Fruit fly (Drosophila melanogaster) whole organism: ENCODE data around the gene pinta.

Experiments
- CG8478 ChIP-seq: fragments of >200 bp; optimal IDR thresholded peaks from 2 replicates; lab custom pipeline; 2018; ENCODE audit warnings: inconsistent platforms
- Dll ChIP-seq: fragments of >200 bp; optimal IDR thresholded peaks from 2 replicates; lab custom pipeline; 2017
- EcR ChIP-seq, 2 experiments: fragments of >200 bp; optimal IDR thresholded peaks; 2 replicates each; lab custom pipeline; 2017; ENCODE audit warnings: missing biosample characterization in 2 of 2, missing genetic modification characterization in 2 of 2, missing genetic modification reagents in 2 of 2
- pan ChIP-seq: fragments of >200 bp; optimal IDR thresholded peaks from 2 replicates; lab custom pipeline; 2017
- psq ChIP-seq: fragments of >200 bp; optimal IDR thresholded peaks from 2 replicates; lab custom pipeline; 2017
- usp ChIP-seq: fragments of >200 bp; optimal IDR thresholded peaks from 2 replicates; lab custom pipeline; 2017; ENCODE audit warnings: missing biosample characterization, missing genetic modification characterization, mixed read lengths

The pinta gene

DNA sequence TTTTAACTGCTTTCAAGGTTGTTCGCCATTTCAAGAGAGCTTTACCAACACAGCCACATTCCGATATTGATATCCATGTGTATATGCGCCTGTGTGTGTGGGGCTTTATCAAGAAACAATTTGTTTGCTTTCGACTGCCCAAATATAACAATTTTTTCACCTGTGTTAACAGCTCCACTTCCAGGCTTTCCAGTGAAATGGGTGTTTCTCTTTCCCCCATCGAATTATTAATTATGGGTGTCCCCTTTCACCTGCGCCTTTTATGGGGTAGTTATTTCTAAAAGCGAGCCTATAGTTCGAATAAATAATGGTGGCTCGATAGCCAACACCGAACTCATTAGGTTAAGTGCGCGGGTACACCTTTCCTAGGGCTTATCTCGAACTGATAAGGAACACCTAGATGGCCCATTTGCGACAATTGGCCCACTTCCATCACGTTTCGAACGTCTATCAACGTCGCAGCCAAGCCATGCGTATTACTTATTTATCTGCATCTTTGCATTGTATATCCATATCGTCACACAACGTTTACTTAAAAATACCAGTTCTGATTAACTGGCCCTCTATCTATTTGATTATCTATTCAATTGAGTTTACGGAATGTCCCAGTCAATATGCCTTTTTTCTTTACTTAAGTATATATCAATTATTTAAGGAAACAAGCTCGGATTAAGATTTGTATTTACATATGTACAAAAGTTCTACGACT, 12.7 kb downstream of the pinta start:
- TF ChIP-seq psq (lab: Kevin White, UChicago) (no peak), usp (GFP tag; lab: Kevin White, UChicago) (no peak), Dll (lab: Kevin White, UChicago) (no peak), pan (lab: Kevin White, UChicago) (no peak), EcR (GFP tag; optimal IDR thresholded peaks at IDR 0.05; lab: Kevin White, UChicago) (no peak), CG8478 (lab: Kevin White, UChicago) (no peak)

DNA sequence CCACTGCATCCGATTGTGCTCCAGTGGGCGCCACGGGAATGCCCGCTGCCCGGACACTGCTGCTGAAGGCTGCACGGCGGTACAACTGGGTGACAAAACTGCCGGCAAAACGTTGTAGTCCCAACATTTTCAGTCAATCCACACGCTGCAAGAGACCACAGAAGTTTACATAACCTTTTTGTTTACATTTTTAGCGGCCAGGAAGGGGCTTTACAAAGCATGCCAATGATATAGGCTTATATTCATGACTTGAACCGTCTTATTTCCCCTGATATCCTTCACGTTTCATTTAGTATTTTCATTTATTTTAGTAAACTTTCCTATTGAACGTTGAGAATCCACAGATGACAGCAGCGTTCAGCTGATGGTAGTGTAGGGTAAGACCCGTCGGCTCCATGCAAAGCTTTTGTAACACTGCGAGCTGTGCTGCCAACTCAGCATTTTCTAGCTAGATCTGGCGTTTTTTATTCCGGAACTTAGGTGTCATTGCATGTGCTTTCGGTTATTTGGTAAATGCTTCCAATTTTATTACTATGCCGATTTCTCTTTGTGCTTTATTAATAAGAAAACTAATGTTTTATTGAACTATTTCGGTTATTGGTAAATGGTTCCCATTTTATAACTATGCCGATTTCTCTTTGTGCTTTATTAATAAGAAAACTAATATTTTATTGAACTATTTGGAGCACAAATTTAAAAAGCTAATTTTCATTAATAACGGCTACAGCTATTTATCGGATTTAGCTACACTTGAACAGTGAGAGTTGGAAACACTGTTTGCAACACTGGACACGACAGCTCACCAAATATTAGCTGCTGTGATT, 14.0 kb downstream of the pinta start, which contains the start of the genes CG13850 and lqfR:
CG13850 (minus strand) TSS at position 379 of the 824 bp plus-strand sequence.
lqfR (plus strand) TSS at position 765 of the 824 bp plus-strand sequence.
- TF ChIP-seq psq (lab: Kevin White, UChicago) (no peak), pan (lab: Kevin White, UChicago) (no peak), CG8478 (lab: Kevin White, UChicago) (no peak), EcR (GFP tag; optimal IDR thresholded peaks at IDR 0.05; lab: Kevin White, UChicago) (no peak), Dll (lab: Kevin White, UChicago) (no peak), usp (GFP tag; lab: Kevin White, UChicago) (no peak)

DNA sequence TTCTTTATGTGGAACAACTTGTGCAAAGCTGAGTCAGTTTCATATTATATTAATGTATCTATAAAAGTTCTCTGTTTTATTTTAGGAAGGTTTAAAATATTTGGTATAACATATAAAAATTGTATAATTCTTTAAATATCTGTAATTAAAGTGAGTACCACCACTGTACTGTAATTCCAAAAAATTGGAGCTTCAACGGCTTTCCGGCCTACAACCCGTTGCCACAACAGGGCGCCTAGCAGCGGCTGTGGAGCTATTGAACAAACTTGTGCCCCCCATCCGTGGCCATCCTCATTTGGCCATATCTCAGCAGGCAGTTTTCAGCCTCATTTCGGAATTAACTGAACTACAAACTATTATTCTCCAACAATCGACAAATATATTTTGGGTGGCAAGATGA, 19.1 kb downstream of the pinta start, which contains the start of gene CG13855:
CG13855 (plus strand) TSS at position 301 of the 400 bp plus-strand sequence.
- no peak for TF ChIP-seq pan (lab: Kevin White, UChicago)
- no peak for TF ChIP-seq CG8478 (lab: Kevin White, UChicago)
- no peak for TF ChIP-seq psq (lab: Kevin White, UChicago)
- no peak for TF ChIP-seq EcR (GFP tag; optimal IDR thresholded peaks at IDR 0.05; lab: Kevin White, UChicago)
- TF ChIP-seq Dll (lab: Kevin White, UChicago): no peak
- TF ChIP-seq usp (GFP tag; lab: Kevin White, UChicago): no peak

DNA sequence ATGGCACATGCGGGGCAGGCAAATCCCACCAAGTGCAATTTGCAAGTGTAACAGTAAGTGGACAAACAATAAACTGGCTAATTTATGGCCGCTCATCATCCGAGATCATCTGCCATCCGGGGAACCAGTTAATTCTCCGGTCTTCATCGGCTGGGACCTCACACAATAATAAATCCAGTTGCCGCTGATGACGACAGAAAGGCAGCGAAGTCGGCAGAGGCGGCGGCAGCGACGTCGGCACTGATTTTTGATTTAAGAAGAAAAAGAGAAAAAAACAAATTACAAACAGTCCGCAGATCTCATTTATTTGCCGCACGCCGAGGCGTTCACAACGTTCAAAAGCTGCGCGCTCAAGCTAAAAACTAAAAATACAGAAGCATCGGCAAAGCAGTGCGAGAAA, 22.4 kb downstream of the pinta start, which contains the start of gene CG13856:
CG13856 (plus strand) TSS at position 301 of the 400 bp plus-strand sequence.
- TF ChIP-seq pan (lab: Kevin White, UChicago) (no peak), EcR (GFP tag; optimal IDR thresholded peaks at IDR 0.05; lab: Kevin White, UChicago) (no peak), usp (GFP tag; lab: Kevin White, UChicago) (no peak), Dll (lab: Kevin White, UChicago) (no peak), CG8478 (lab: Kevin White, UChicago) (no peak), psq (lab: Kevin White, UChicago) (no peak)

DNA sequence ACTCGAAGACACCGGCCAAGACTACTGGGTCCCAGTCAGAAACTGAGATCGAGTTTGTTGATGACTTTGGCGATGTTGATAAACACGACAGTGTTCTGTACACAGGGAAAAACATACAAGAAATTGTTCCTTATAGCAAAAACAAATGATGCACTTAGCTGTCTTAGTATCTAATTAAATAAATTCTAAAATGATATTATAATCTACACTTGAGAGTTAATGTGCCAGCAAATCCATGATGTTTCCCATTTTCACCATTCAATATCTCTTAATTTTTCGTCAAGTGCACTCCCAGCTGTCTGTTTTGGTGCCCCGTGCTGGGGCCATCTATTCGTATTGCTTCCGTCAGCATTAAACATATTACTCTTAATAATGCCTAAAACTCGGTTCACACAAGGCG, 24.5 kb downstream of the pinta start:
- TF ChIP-seq psq (lab: Kevin White, UChicago): no peak

DNA sequence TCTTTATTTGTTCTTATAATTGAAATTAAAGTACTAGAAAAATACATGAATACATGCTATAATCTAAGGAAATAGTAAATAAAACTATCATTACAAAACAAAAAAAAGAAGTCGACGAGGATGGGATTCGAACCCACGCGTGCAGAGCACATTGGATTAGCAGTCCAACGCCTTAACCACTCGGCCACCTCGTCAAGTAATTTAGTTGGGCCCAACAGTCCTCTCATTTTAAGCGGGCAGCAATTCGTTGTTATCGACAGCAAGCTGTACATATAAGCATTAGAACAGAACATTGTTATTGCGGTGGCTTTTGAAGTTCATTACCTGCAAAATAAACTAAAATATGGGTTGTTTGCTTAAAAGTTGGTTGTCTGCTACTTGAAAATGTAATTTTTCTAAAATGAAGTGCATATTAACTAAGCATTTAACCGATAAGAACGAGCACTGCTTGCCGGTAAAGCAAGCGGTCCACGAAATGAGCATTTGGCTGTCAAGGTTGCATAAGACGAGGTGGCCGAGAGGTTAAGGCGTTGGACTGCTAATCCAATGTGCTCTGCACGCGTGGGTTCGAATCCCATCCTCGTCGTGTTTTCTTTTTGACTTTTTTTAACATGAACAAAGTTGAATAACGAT, 27.5 kb downstream of the pinta start:
- TF ChIP-seq EcR (GFP tag; optimal IDR thresholded peaks at IDR 0.05; lab: Kevin White, UChicago): no peak
- TF ChIP-seq Dll (lab: Kevin White, UChicago): no peak
- TF ChIP-seq CG8478 (lab: Kevin White, UChicago): peak; percentile 44

DNA sequence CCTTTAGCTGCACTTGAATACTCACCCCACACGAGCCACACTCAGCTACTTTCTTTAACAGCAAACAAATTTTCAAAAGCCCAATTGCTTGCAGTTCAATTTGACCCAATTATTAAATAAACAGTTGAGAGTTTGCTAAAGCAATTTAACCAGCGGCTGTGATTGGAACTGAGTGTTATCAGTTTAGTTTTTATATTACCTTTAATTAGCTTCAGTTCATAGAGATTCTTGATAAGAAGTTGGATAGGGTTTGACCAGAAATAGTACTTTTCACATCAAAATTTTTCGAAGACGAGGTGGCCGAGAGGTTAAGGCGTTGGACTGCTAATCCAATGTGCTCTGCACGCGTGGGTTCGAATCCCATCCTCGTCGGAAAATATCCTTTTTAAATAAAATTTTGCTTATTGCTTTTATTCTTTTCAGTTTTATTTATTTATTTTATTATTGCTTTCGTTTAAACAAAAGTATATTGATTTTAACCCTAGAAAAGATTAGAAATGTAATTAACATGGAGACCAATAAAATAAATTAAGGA, 28.4 kb downstream of the pinta start:
- TF ChIP-seq EcR (GFP tag; optimal IDR thresholded peaks at IDR 0.05; lab: Kevin White, UChicago): no peak
- no peak for TF ChIP-seq pan (lab: Kevin White, UChicago)
- no peak for TF ChIP-seq usp (GFP tag; lab: Kevin White, UChicago)
- no peak for TF ChIP-seq Dll (lab: Kevin White, UChicago)
- TF ChIP-seq CG8478 (lab: Kevin White, UChicago): no peak
- TF ChIP-seq psq (lab: Kevin White, UChicago): no peak

DNA sequence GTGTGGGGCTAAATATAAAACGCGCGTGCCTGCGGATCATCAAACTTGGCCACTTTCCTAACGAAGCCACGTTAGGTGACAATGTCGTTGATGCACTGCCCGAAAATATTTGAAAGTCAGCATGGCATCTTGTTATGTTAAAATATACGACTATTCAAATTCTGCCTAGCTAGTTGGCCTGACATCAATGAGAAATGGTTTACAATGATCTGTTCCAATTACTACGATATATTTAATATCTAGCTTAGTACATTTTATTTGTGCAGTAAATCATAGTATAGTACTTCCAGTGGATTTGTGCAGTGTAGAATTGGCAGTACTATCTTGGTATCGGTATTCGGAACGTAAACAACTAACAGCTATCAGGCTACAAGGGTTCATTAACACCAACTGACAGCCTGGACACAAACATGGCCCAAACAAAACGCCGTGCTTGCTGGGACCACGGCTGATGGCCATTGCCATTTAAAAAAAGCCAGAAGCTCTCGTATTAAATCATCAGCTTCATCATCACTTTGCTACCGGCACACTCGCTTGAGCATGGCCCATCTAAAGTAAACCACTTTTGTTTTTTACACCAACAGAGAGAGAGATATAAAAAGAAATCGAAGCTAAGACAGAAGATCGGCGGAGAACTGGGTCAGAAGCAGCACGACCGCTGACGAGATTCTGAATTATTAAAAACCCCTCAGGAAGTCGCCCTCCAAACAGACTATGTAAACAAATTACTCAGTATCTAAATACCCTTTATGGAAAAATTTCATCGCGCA, 29.1 kb downstream of the pinta start:
- TF ChIP-seq Dll (lab: Kevin White, UChicago): no peak
- no peak for TF ChIP-seq usp (GFP tag; lab: Kevin White, UChicago)
- no peak for TF ChIP-seq CG8478 (lab: Kevin White, UChicago)
- no peak for TF ChIP-seq psq (lab: Kevin White, UChicago)
- no peak for TF ChIP-seq pan (lab: Kevin White, UChicago)
- no peak for TF ChIP-seq EcR (GFP tag; optimal IDR thresholded peaks at IDR 0.05; lab: Kevin White, UChicago)

DNA sequence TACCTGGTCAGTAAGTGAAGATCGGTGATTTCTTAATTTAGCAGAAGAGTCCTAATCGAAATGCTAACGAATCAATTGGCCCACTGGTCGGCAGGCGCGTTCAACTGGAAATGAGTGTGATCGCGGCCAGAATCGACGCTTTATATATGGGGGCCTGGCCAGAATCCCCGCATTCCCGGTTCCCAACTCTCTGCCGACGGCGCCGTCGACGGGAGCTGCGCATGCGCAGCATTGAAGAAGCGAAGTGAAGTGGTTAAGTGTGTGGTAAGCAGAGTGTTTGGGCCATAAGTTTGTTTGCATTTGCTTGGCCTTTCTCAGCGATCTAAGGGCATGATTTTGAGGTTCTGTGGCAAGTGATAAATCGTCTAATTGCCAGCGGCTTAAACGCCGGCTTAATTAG, 30.7 kb downstream of the pinta start, which contains the start of gene CG13857:
CG13857 (minus strand) TSS at position 101 of the 400 bp plus-strand sequence.
- no peak for TF ChIP-seq psq (lab: Kevin White, UChicago)
- TF ChIP-seq EcR (GFP tag; optimal IDR thresholded peaks at IDR 0.05; lab: Kevin White, UChicago): no peak
- no peak for TF ChIP-seq usp (GFP tag; lab: Kevin White, UChicago)

DNA sequence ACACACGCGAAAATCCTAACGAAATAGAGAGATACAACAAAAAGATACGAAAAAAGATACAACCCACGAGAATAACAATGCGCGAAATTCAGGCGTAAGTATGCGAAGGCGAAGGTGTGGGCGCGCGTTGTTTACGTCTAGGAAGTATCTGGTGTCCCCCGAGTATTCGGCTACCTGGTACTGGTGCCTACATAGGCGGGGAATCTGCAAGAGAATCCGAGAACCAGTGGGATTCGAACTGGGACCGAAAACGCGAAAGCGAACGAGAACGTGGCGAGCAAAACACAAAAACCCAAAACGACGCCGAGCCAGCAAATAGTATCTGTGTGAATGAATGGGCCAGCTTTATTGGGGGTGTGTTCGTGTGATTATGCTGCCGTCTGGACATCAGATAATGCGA, 34.6 kb downstream of the pinta start:
- TF ChIP-seq psq (lab: Kevin White, UChicago): no peak
- no peak for TF ChIP-seq pan (lab: Kevin White, UChicago)
- no peak for TF ChIP-seq EcR (GFP tag; optimal IDR thresholded peaks at IDR 0.05; lab: Kevin White, UChicago)
- TF ChIP-seq CG8478 (lab: Kevin White, UChicago): no peak
- TF ChIP-seq usp (GFP tag; lab: Kevin White, UChicago): no peak
- TF ChIP-seq Dll (lab: Kevin White, UChicago): no peak
